Worm (Caenorhabditis elegans) whole organism, late embryonic: Measurements from ENCODE around the gene sox-4.

ENCODE experiments used
- C08G9.2 ChIP-seq: sonication (generic microtip); optimal IDR thresholded peaks from 2 replicates; lab custom pipeline; 2016; ENCODE audit warnings: mild to moderate bottlenecking, missing genetic modification characterization, moderate library complexity, missing compliant biosample characterization
- K09A11.1 ChIP-seq: sonication (generic microtip); optimal IDR thresholded peaks from 2 replicates; lab custom pipeline; 2017; ENCODE audit warnings: antibody characterized with exemption, mild to moderate bottlenecking, missing genetic modification characterization, missing compliant biosample characterization; ENCODE audit not compliant: insufficient read depth
- T23F11.4 ChIP-seq: fragments of 200-800 bp; sonication (Bioruptor generic); optimal IDR thresholded peaks from 2 replicates; lab custom pipeline; 2018; ENCODE audit warnings: mild to moderate bottlenecking, missing genetic modification characterization, missing compliant biosample characterization
- Y22D7AL.16 ChIP-seq: sonication (generic microtip); optimal IDR thresholded peaks from 2 replicates; lab custom pipeline; 2016; ENCODE audit warnings: missing genetic modification characterization, missing compliant biosample characterization
- ahr-1 ChIP-seq: sonication (generic microtip); optimal IDR thresholded peaks from 2 replicates; lab custom pipeline; 2016; ENCODE audit warnings: missing genetic modification characterization, missing compliant biosample characterization
- ama-1 ChIP-seq: fragments of 150-350 bp; optimal IDR thresholded peaks from 2 replicates; lab custom pipeline; 2014
- ceh-18 ChIP-seq: sonication (generic microtip); optimal IDR thresholded peaks from 2 replicates; lab custom pipeline; 2016; ENCODE audit warnings: missing genetic modification characterization, missing compliant biosample characterization
- ceh-19 ChIP-seq: fragments of 200-800 bp; sonication (Bioruptor generic); optimal IDR thresholded peaks from 2 replicates; lab custom pipeline; 2018; ENCODE audit warnings: mild to moderate bottlenecking, missing genetic modification characterization, missing compliant biosample characterization
- ceh-2 ChIP-seq: sonication (generic microtip); optimal IDR thresholded peaks from 2 replicates; lab custom pipeline; 2016; ENCODE audit warnings: missing genotype, missing genetic modification characterization, missing compliant biosample characterization
- ceh-22 ChIP-seq: sonication (generic microtip); optimal IDR thresholded peaks from 2 replicates; lab custom pipeline; 2017; ENCODE audit warnings: missing biosample characterization, missing genetic modification characterization
- ceh-24 ChIP-seq: sonication (generic microtip); optimal IDR thresholded peaks from 2 replicates; lab custom pipeline; 2016; ENCODE audit warnings: mild to moderate bottlenecking, missing genetic modification characterization, missing compliant biosample characterization
- ceh-31 ChIP-seq: sonication (generic microtip); optimal IDR thresholded peaks from 2 replicates; lab custom pipeline; 2016; ENCODE audit warnings: missing genetic modification characterization, missing compliant biosample characterization
- ceh-34 ChIP-seq: sonication (generic microtip); optimal IDR thresholded peaks from 2 replicates; lab custom pipeline; 2016; ENCODE audit warnings: mild to moderate bottlenecking, missing genetic modification characterization, missing compliant biosample characterization
- ceh-48 ChIP-seq: sonication (generic microtip); optimal IDR thresholded peaks from 2 replicates; lab custom pipeline; 2016; ENCODE audit warnings: missing genetic modification characterization, inconsistent platforms, missing compliant biosample characterization
- che-1 ChIP-seq: sonication (generic microtip); optimal IDR thresholded peaks from 2 replicates; lab custom pipeline; 2016; ENCODE audit warnings: mild to moderate bottlenecking, missing genetic modification characterization, missing compliant biosample characterization
- elt-2 ChIP-seq: sonication (generic microtip); optimal IDR thresholded peaks from 2 replicates; lab custom pipeline; 2016; ENCODE audit warnings: missing genetic modification reagents, missing genetic modification characterization, missing compliant biosample characterization
- elt-4 ChIP-seq: sonication (generic microtip); optimal IDR thresholded peaks from 2 replicates; lab custom pipeline; 2016; ENCODE audit warnings: missing genetic modification characterization, missing compliant biosample characterization
- eyg-1 ChIP-seq: sonication (generic microtip); optimal IDR thresholded peaks from 2 replicates; lab custom pipeline; 2016; ENCODE audit warnings: missing genotype, missing genetic modification characterization, missing compliant biosample characterization
- hlh-15 ChIP-seq: sonication (generic microtip); optimal IDR thresholded peaks from 2 replicates; lab custom pipeline; 2016; ENCODE audit warnings: missing genetic modification characterization, missing compliant biosample characterization
- hlh-6 ChIP-seq: sonication (generic microtip); optimal IDR thresholded peaks from 2 replicates; lab custom pipeline; 2016; ENCODE audit warnings: missing genotype, missing genetic modification characterization, missing compliant biosample characterization
- hlh-8 ChIP-seq: sonication (generic microtip); optimal IDR thresholded peaks from 2 replicates; lab custom pipeline; 2016; ENCODE audit warnings: missing genotype, missing genetic modification characterization, missing compliant biosample characterization
- lim-6 ChIP-seq: sonication (generic microtip); optimal IDR thresholded peaks from 2 replicates; lab custom pipeline; 2016; ENCODE audit warnings: missing genetic modification characterization, missing compliant biosample characterization
- lin-11 ChIP-seq: fragments of 200-800 bp; sonication (Bioruptor generic); optimal IDR thresholded peaks from 2 replicates; lab custom pipeline; 2018; ENCODE audit warnings: mild to moderate bottlenecking, missing genetic modification characterization, missing compliant biosample characterization
- madf-2 ChIP-seq: sonication (generic microtip); optimal IDR thresholded peaks from 2 replicates; lab custom pipeline; 2017; ENCODE audit warnings: missing genetic modification characterization, missing compliant biosample characterization
- mec-3 ChIP-seq: sonication (generic microtip); optimal IDR thresholded peaks from 2 replicates; lab custom pipeline; 2016; ENCODE audit warnings: borderline replicate concordance, missing genetic modification characterization, missing compliant biosample characterization
- nfya-1 ChIP-seq: sonication (generic microtip); optimal IDR thresholded peaks from 2 replicates; lab custom pipeline; 2017; ENCODE audit warnings: missing genetic modification characterization, mild to moderate bottlenecking, missing compliant biosample characterization, antibody characterized with exemption, moderate library complexity
- nhr-11 ChIP-seq: fragments of 150-350 bp; optimal IDR thresholded peaks from 2 replicates; lab custom pipeline; 2014; ENCODE audit warnings: missing biosample characterization, missing genetic modification characterization
- nhr-232 ChIP-seq: sonication (generic microtip); optimal IDR thresholded peaks from 2 replicates; lab custom pipeline; 2016; ENCODE audit warnings: missing genetic modification characterization, missing compliant biosample characterization
- npax-4 ChIP-seq: sonication (generic microtip); optimal IDR thresholded peaks from 2 replicates; lab custom pipeline; 2016; ENCODE audit warnings: missing genetic modification characterization, missing compliant biosample characterization
- odd-2 ChIP-seq: sonication (generic microtip); optimal IDR thresholded peaks from 2 replicates; lab custom pipeline; 2017; ENCODE audit warnings: antibody characterized with exemption, mild to moderate bottlenecking, missing genetic modification characterization, missing compliant biosample characterization
- pat-9 ChIP-seq: fragments of 200-800 bp; sonication (Bioruptor generic); optimal IDR thresholded peaks from 2 replicates; lab custom pipeline; 2018; ENCODE audit warnings: mild to moderate bottlenecking, missing genetic modification characterization, moderate library complexity, missing compliant biosample characterization
- pax-1 ChIP-seq: fragments of 150-350 bp; optimal IDR thresholded peaks from 2 replicates; lab custom pipeline; 2014; ENCODE audit warnings: missing biosample characterization, missing genetic modification characterization
- pha-2 ChIP-seq: sonication (generic microtip); optimal IDR thresholded peaks from 2 replicates; lab custom pipeline; 2017; ENCODE audit warnings: mild to moderate bottlenecking, missing genetic modification characterization, missing compliant biosample characterization
- pqm-1 ChIP-seq: sonication (generic microtip); optimal IDR thresholded peaks from 2 replicates; lab custom pipeline; 2016; ENCODE audit warnings: missing genetic modification characterization, missing compliant biosample characterization
- pros-1 ChIP-seq: fragments of 150-350 bp; optimal IDR thresholded peaks from 2 replicates; lab custom pipeline; 2014; ENCODE audit warnings: missing biosample characterization, missing genetic modification reagents, missing genetic modification characterization
- ref-2 ChIP-seq: sonication (generic microtip); optimal IDR thresholded peaks from 2 replicates; lab custom pipeline; 2016; ENCODE audit warnings: missing genetic modification characterization, missing compliant biosample characterization
- rnt-1 ChIP-seq: sonication (generic microtip); optimal IDR thresholded peaks from 2 replicates; lab custom pipeline; 2016; ENCODE audit warnings: missing genetic modification characterization, missing compliant biosample characterization
- sdc-2 ChIP-seq: sonication (generic microtip); optimal IDR thresholded peaks from 2 replicates; lab custom pipeline; 2016; ENCODE audit warnings: missing genotype, missing genetic modification characterization, missing compliant biosample characterization
- sox-2 ChIP-seq: fragments of 200-800 bp; sonication (Bioruptor generic); IDR thresholded peaks from 2 replicates; pipeline ENCODE4 v1.3.6; 2022; ENCODE audit warnings: missing genetic modification reagents, missing genetic modification characterization, missing compliant biosample characterization
- sox-4 ChIP-seq: sonication (generic microtip); optimal IDR thresholded peaks from 2 replicates; lab custom pipeline; 2017; ENCODE audit warnings: mild to moderate bottlenecking, missing genetic modification characterization, inconsistent platforms, missing compliant biosample characterization
- tbx-2 ChIP-seq: sonication (generic microtip); optimal IDR thresholded peaks from 2 replicates; lab custom pipeline; 2016; ENCODE audit warnings: missing genetic modification characterization, missing compliant biosample characterization
- tbx-7 ChIP-seq: sonication (generic microtip); optimal IDR thresholded peaks from 2 replicates; lab custom pipeline; 2016; ENCODE audit warnings: missing genotype, missing genetic modification characterization, missing compliant biosample characterization
- ttx-3 ChIP-seq: sonication (generic microtip); optimal IDR thresholded peaks from 2 replicates; lab custom pipeline; 2016; ENCODE audit warnings: missing genetic modification reagents, missing genetic modification characterization, missing compliant biosample characterization
- unc-55 ChIP-seq: sonication (generic microtip); optimal IDR thresholded peaks from 2 replicates; lab custom pipeline; 2017; ENCODE audit warnings: missing biosample characterization, missing genetic modification reagents, missing genetic modification characterization
- zip-5 ChIP-seq: sonication (generic microtip); optimal IDR thresholded peaks from 2 replicates; lab custom pipeline; 2016; ENCODE audit warnings: missing genetic modification characterization, missing compliant biosample characterization

sox-4 gene

ce11 chrX:3488993-3489392 lies 19.8 kb downstream of the sox-4 start, which contains the start of gene C12D12.3:
Gene C12D12.3, plus strand, starts transcription at chrX:3489293.
- TF ChIP-seq ttx-3 (tag; lab: Kevin White, UChicago), result no peak

- TF ChIP-seq ceh-34 (tag; lab: Kevin White, UChicago) (no peak), lim-6 (no peak), tbx-2 (no peak), rnt-1 (tag; lab: Kevin White, UChicago) (peak; percentile 53), pros-1 (tag; lab: Kevin White, UChicago) (no peak), unc-55 (peak; percentile 75)
- TF ChIP-seq, all 69 proteins: peak for 2
Measured at ce11 chrX:3488074-3488688, 20.6 kb downstream of the sox-4 start.

ce11 chrX:3479950-3480349 lies 28.9 kb downstream of the sox-4 start, which contains the start of gene wrt-6:
Gene wrt-6, plus strand, starts transcription at chrX:3480250.
- TF ChIP-seq lim-6 (no peak), ama-1 (no peak), ceh-31 (no peak), odd-2 (tag; lab: Kevin White, UChicago) (no peak)

- TF ChIP-seq pax-1 (tag; lab: Kevin White, UChicago), result no peak
- no peak for TF ChIP-seq mec-3 (tag; lab: Kevin White, UChicago)
- TF ChIP-seq ceh-24, result no peak
- no peak for TF ChIP-seq ceh-22
- no peak for TF ChIP-seq ceh-48 (tag; lab: Kevin White, UChicago)
- no peak for TF ChIP-seq ceh-34 (tag; lab: Kevin White, UChicago)
- TF ChIP-seq T23F11.4, result no peak
- no peak for TF ChIP-seq rnt-1 (tag; lab: Kevin White, UChicago)
- no peak for TF ChIP-seq pha-2 (tag; lab: Kevin White, UChicago)
- TF ChIP-seq sox-4, result no peak
- no peak for TF ChIP-seq C08G9.2 (tag; lab: Kevin White, UChicago)
- no peak for TF ChIP-seq pqm-1 (tag; lab: Kevin White, UChicago)
- TF ChIP-seq madf-2, result no peak
- TF ChIP-seq pat-9 (tag; lab: Kevin White, UChicago), result no peak
- no peak for TF ChIP-seq ahr-1 (tag; lab: Kevin White, UChicago)
- TF ChIP-seq hlh-6, result no peak
- TF ChIP-seq Y22D7AL.16, result no peak
- no peak for TF ChIP-seq ceh-18 (tag; lab: Kevin White, UChicago)
- no peak for TF ChIP-seq pros-1 (tag; lab: Kevin White, UChicago)
Measured at ce11 chrX:3473793-3474192, 35.0 kb downstream of the sox-4 start.

ce11 chrX:3472226-3472625 lies 36.6 kb downstream of the sox-4 start:
- no peak for TF ChIP-seq ceh-48 (tag; lab: Kevin White, UChicago)
- TF ChIP-seq Y22D7AL.16, result no peak
- TF ChIP-seq ref-2 (tag; lab: Kevin White, UChicago), result peak; percentile 83
- no peak for TF ChIP-seq hlh-8 (tag; lab: Kevin White, UChicago)
- no peak for TF ChIP-seq C08G9.2 (tag; lab: Kevin White, UChicago)
- no peak for TF ChIP-seq zip-5 (tag; lab: Kevin White, UChicago)
- TF ChIP-seq lim-6, result no peak
- TF ChIP-seq lin-11 (tag; lab: Kevin White, UChicago), result no peak
- peak; percentile 30 for TF ChIP-seq ceh-18 (tag; lab: Kevin White, UChicago)
- no peak for TF ChIP-seq K09A11.1
- peak; percentile 80 for TF ChIP-seq ceh-31
- no peak for TF ChIP-seq ama-1
- no peak for TF ChIP-seq elt-4
- TF ChIP-seq tbx-7 (tag; lab: Kevin White, UChicago), result no peak
- no peak for TF ChIP-seq nhr-11 (tag; lab: Kevin White, UChicago)
- peak; percentile 64 for TF ChIP-seq elt-2
- TF ChIP-seq sdc-2 (tag; lab: Kevin White, UChicago), result peak; percentile 62
- TF ChIP-seq rnt-1 (tag; lab: Kevin White, UChicago), result peak; percentile 28
- peak; percentile 71 for TF ChIP-seq tbx-2
- TF ChIP-seq npax-4 (tag; lab: Kevin White, UChicago), result no peak
- peak; percentile 45 for TF ChIP-seq che-1 (tag; lab: Kevin White, UChicago)
- TF ChIP-seq ceh-2 (tag; lab: Kevin White, UChicago), result peak; percentile 26
- TF ChIP-seq sox-2 (GFP tag; lab: Robert Waterston, UW), result peak; percentile 64
- TF ChIP-seq ceh-19 (GFP tag; lab: Kevin White, UChicago), result no peak
- no peak for TF ChIP-seq ttx-3 (tag; lab: Kevin White, UChicago)
- peak; percentile 38 for TF ChIP-seq nfya-1
- TF ChIP-seq nhr-232, result peak; percentile 47
- TF ChIP-seq hlh-15 (tag; lab: Kevin White, UChicago), result no peak
- peak; percentile 25 for TF ChIP-seq eyg-1 (tag; lab: Kevin White, UChicago)
